Worm (Caenorhabditis elegans) whole organism, L2 larva: ENCODE results near the gene vms-1.

Source experiments
- aly-2 ChIP-seq: fragments of 150-350 bp; optimal IDR thresholded peaks from 2 replicates; lab custom pipeline; 2014; ENCODE audit warnings: missing biosample characterization, missing genetic modification characterization
- elt-3 ChIP-seq: sonication (generic microtip); optimal IDR thresholded peaks from 2 replicates; lab custom pipeline; 2017; ENCODE audit warnings: missing biosample characterization, missing genetic modification characterization
- lin-39 ChIP-seq: fragments of 150-350 bp; optimal IDR thresholded peaks from 2 replicates; lab custom pipeline; 2014; ENCODE audit warnings: missing biosample characterization, missing genetic modification reagents, missing genetic modification characterization
- lsy-2 ChIP-seq, 2 experiments: fragments of 150-350 bp in 1 of 2; sonication (generic microtip) in 1 of 2; optimal IDR thresholded peaks; 2 replicates each; lab custom pipeline; 2014 to 2017; ENCODE audit warnings: missing biosample characterization in 2 of 2, missing genetic modification characterization in 2 of 2
- nhr-11 ChIP-seq: fragments of 150-350 bp; optimal IDR thresholded peaks from 2 replicates; lab custom pipeline; 2014; ENCODE audit warnings: missing biosample characterization, missing genetic modification characterization
- sma-3 ChIP-seq: sonication (generic microtip); optimal IDR thresholded peaks from 2 replicates; lab custom pipeline; 2016; ENCODE audit warnings: missing genetic modification reagents, missing genetic modification characterization, missing compliant biosample characterization
- unc-62 ChIP-seq: fragments of 150-350 bp; optimal IDR thresholded peaks from 2 replicates; lab custom pipeline; 2014; ENCODE audit warnings: missing biosample characterization, missing genetic modification reagents, missing genetic modification characterization

ce11 chrIII:8044187-8044586 is 44.1 kb upstream of the vms-1 start, which contains the start of gene K12H4.5:
- TF ChIP-seq lsy-2 (tag; optimal IDR thresholded peaks at IDR 0.05; lab: Kevin White, UChicago) (no peak), sma-3 (GFP tag; lab: Kevin White, UChicago) (no peak), aly-2 (tag; lab: Kevin White, UChicago) (no peak), nhr-11 (no peak), lin-39 (tag; lab: Kevin White, UChicago) (no peak), unc-62 (GFP tag; lab: Kevin White, UChicago) (no peak), elt-3 (tag; lab: Kevin White, UChicago) (no peak)
